Worm (Caenorhabditis elegans): Measurements from ENCODE around the gene C27H5.6.
A peak's percentile ranks its signal among the peaks of the same experiment; 100 is the strongest.

Gene C27H5.6

DNA sequence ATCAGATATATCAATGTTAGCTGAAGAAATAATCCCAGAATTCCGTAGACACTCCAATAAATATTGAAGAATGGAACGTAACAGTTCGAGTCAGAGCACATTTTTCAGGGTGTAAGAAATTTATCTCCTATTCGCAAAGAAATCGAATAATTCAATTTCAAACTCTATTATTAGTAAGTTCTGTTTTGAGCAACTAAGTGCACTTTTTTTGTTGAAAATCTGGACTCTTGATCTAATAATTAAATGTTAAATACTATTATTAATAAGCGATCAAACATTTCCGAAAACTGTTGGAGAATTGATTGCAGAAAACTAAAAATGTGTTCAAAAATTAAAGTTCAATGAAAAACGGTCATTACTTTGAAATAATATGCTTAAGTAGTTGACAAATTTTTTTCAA lies 16.1 kb upstream of the C27H5.6 start, which contains the start of gene srd-56:
srd-56 (minus strand) TSS at position 101 of the 400 bp plus-strand sequence.
- TF ChIP-seq ceh-63 (GFP tag; optimal IDR thresholded peaks at IDR 0.05) (no peak), fkh-4 (tag; optimal IDR thresholded peaks at IDR 0.05; ENCODE audit: borderline replicate concordance) (no peak), pqm-1 (tag; optimal IDR thresholded peaks at IDR 0.05) (no peak), efl-1 (optimal IDR thresholded peaks at IDR 0.05) (no peak), efl-1 (GFP tag; optimal IDR thresholded peaks at IDR 0.05 in 1 of 2) (no peak), lsy-2 (tag; optimal IDR thresholded peaks at IDR 0.05) (no peak), grh-1 (GFP tag; IDR thresholded peaks at IDR 0.05) (no peak), ceh-82 (tag; optimal IDR thresholded peaks at IDR 0.05) (no peak), egl-27 (tag; optimal IDR thresholded peaks at IDR 0.05) (no peak), nhr-77 (tag; optimal IDR thresholded peaks at IDR 0.05) (no peak), isw-1 (GFP tag; IDR thresholded peaks at IDR 0.05) (no peak), sptf-1 (tag; optimal IDR thresholded peaks at IDR 0.05) (no peak), nhr-19 (GFP tag; conservative IDR thresholded peaks at IDR 0.05) (no peak), snpc-4 (tag; optimal IDR thresholded peaks at IDR 0.05) (no peak), lin-39 (tag; optimal IDR thresholded peaks at IDR 0.05) (no peak), unc-30 (tag; optimal IDR thresholded peaks at IDR 0.05) (no peak), ceh-88 (GFP tag; IDR thresholded peaks at IDR 0.05) (no peak), sup-37 (GFP tag; optimal IDR thresholded peaks at IDR 0.05) (no peak), lin-35 (GFP tag; optimal IDR thresholded peaks at IDR 0.05) (no peak)

DNA sequence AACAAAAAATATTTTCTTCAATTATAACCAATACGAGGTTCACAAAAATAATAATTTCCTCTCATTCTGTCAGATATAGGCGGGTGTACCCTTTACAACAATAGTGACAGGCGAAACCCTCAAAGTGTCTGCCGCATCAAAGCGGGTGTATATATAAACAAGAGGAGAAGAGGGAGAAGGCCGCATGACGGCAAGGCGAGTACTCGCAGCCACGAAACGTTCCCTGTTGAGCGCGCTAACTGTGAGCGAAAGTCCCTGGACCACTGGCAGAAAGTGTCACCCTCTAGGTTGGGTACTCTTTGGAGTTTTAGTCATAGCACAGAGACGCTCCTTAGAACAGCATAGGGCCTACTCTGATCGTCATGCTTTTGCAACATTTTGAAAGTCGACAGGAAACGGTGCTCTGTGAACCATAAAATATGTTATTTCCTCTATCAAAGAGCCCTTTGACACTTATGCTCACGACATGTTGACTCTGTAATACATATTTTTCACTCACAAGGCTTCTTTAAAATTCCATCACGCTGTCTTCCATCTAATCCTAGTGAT lies 13.1 kb upstream of the C27H5.6 start, which contains the start of gene pcrg-1:
pcrg-1 (plus strand) TSS at position 499 of the 549 bp plus-strand sequence.
- TF ChIP-seq lin-14 (GFP tag; optimal IDR thresholded peaks at IDR 0.05), result peak; percentile 86
- TF ChIP-seq nhr-85 (tag), result peak; percentile 92
- TF ChIP-seq aly-2 (tag; optimal IDR thresholded peaks at IDR 0.05), result peak; percentile 36
- no peak for TF ChIP-seq aha-1 (tag; optimal IDR thresholded peaks at IDR 0.05)
- peak; percentile 77 for TF ChIP-seq grh-1 (GFP tag; IDR thresholded peaks at IDR 0.05)
- TF ChIP-seq unc-86 (tag; optimal IDR thresholded peaks at IDR 0.05), result peak; percentile 57
- peak; percentile 8 for TF ChIP-seq F16B12.6 (tag; optimal IDR thresholded peaks at IDR 0.05)
- TF ChIP-seq lin-15B (tag; optimal IDR thresholded peaks at IDR 0.05), result no peak
- peak; percentile 64 for TF ChIP-seq lin-13 (GFP tag; optimal IDR thresholded peaks at IDR 0.05)
- TF ChIP-seq unc-30 (tag; optimal IDR thresholded peaks at IDR 0.05), result no peak
- peak; percentile 23 for TF ChIP-seq egl-13 (tag; optimal IDR thresholded peaks at IDR 0.05)
- TF ChIP-seq fos-1 (tag; optimal IDR thresholded peaks at IDR 0.05), result peak; percentile 57
- no peak for TF ChIP-seq tlp-1 (tag; optimal IDR thresholded peaks at IDR 0.05)
- TF ChIP-seq ces-1 (GFP tag; optimal IDR thresholded peaks at IDR 0.05), result no peak
- peak; percentile 85 for TF ChIP-seq lir-3 (tag; optimal IDR thresholded peaks at IDR 0.05; ENCODE audit: poor library complexity)
- peak; percentile 84 for TF ChIP-seq sup-37 (GFP tag; optimal IDR thresholded peaks at IDR 0.05)
- TF ChIP-seq hlh-17 (GFP tag; optimal IDR thresholded peaks at IDR 0.05; ENCODE audit: borderline replicate concordance), result no peak
- peak; percentile 59 for TF ChIP-seq C04F5.9 (tag; optimal IDR thresholded peaks at IDR 0.05)
- peak in 1 of 2 experiments; percentile 77 for TF ChIP-seq mdl-1 (tag; optimal IDR thresholded peaks at IDR 0.05)
- peak; percentile 73 for TF ChIP-seq zip-4 (GFP tag; optimal IDR thresholded peaks at IDR 0.05)
- peak; percentile 76 for TF ChIP-seq ceh-88 (GFP tag; IDR thresholded peaks at IDR 0.05)
- peak; percentile 67 for TF ChIP-seq ceh-63 (GFP tag; optimal IDR thresholded peaks at IDR 0.05)
- peak; percentile 82 for TF ChIP-seq snu-23 (GFP tag; optimal IDR thresholded peaks at IDR 0.05)
- TF ChIP-seq pag-3 (tag; optimal IDR thresholded peaks at IDR 0.05; ENCODE audit: borderline replicate concordance, insufficient read depth), result no peak
- peak; percentile 71 for TF ChIP-seq lin-39 (tag; optimal IDR thresholded peaks at IDR 0.05)
- no peak for TF ChIP-seq pqm-1 (tag; optimal IDR thresholded peaks at IDR 0.05)
- TF ChIP-seq skn-1 (tag; optimal IDR thresholded peaks at IDR 0.05), result no peak
- TF ChIP-seq dpl-1 (GFP tag; optimal IDR thresholded peaks at IDR 0.05), result peak; percentile 45 to 59 (median 56)
- TF ChIP-seq nhr-47 (tag; optimal IDR thresholded peaks at IDR 0.05), result peak; percentile 90
- peak; percentile 89 for TF ChIP-seq nhr-71 (tag; optimal IDR thresholded peaks at IDR 0.05)
- peak; percentile 9 for TF ChIP-seq ztf-4 (tag; optimal IDR thresholded peaks at IDR 0.05)
- peak; percentile 61 for TF ChIP-seq efl-3 (GFP tag; optimal IDR thresholded peaks at IDR 0.05)
- peak; percentile 36 for TF ChIP-seq sox-4 (tag; optimal IDR thresholded peaks at IDR 0.05)
- TF ChIP-seq nhr-84 (tag; optimal IDR thresholded peaks at IDR 0.05), result no peak
- peak; percentile 42 for TF ChIP-seq isw-1 (GFP tag; IDR thresholded peaks at IDR 0.05)
- TF ChIP-seq nhr-90 (tag; optimal IDR thresholded peaks at IDR 0.05; ENCODE audit: poor library complexity), result peak; percentile 89
- TF ChIP-seq swsn-7 (tag; optimal IDR thresholded peaks at IDR 0.05), result peak; percentile 86
- TF ChIP-seq sptf-1 (tag; optimal IDR thresholded peaks at IDR 0.05), result no peak
- peak; percentile 51 for TF ChIP-seq pax-3 (tag; optimal IDR thresholded peaks at IDR 0.05)
- TF ChIP-seq irx-1 (tag; optimal IDR thresholded peaks at IDR 0.05), result peak; percentile 80
